Worm (Caenorhabditis elegans) whole organism, late embryonic: ENCODE results near the gene ptr-20.

Experiments used
- F13H6.1 ChIP-seq: sonication (generic microtip); optimal IDR thresholded peaks from 2 replicates; lab custom pipeline; 2016; ENCODE audit warnings: missing genetic modification characterization, missing compliant biosample characterization
- ceh-18 ChIP-seq: sonication (generic microtip); optimal IDR thresholded peaks from 2 replicates; lab custom pipeline; 2016; ENCODE audit warnings: missing genetic modification characterization, missing compliant biosample characterization
- hlh-30 ChIP-seq: sonication (generic microtip); optimal IDR thresholded peaks from 2 replicates; lab custom pipeline; 2017; ENCODE audit warnings: antibody characterized with exemption, missing genetic modification characterization, missing compliant biosample characterization; ENCODE audit not compliant: insufficient read depth
- pha-2 ChIP-seq: sonication (generic microtip); optimal IDR thresholded peaks from 2 replicates; lab custom pipeline; 2017; ENCODE audit warnings: mild to moderate bottlenecking, missing genetic modification characterization, missing compliant biosample characterization

ce11 chrII:15196433-15196832 is 38.5 kb downstream of the ptr-20 start, which contains the start of gene spsb-1:
- TF ChIP-seq pha-2 (tag; lab: Kevin White, UChicago) (no peak), hlh-30 (tag; lab: Kevin White, UChicago) (no peak), F13H6.1 (tag; lab: Kevin White, UChicago) (no peak), ceh-18 (tag; lab: Kevin White, UChicago) (no peak)
